Worm (Caenorhabditis elegans) whole organism, L3 larva: ENCODE data around the gene acl-6.

Source experiments
- egl-27 ChIP-seq: sonication (generic microtip); optimal IDR thresholded peaks from 4 replicates; lab custom pipeline; 2017; ENCODE audit warnings: missing biosample characterization, missing genetic modification reagents, missing genetic modification characterization
- elt-1 ChIP-seq: fragments of 150-350 bp; optimal IDR thresholded peaks from 2 replicates; lab custom pipeline; 2014; ENCODE audit warnings: missing biosample characterization, missing genetic modification characterization
- elt-2 ChIP-seq: sonication (generic microtip); optimal IDR thresholded peaks from 2 replicates; lab custom pipeline; 2016; ENCODE audit warnings: missing genetic modification reagents, mild to moderate bottlenecking, missing genetic modification characterization, missing compliant biosample characterization
- fkh-10 ChIP-seq: sonication (generic microtip); optimal IDR thresholded peaks from 2 replicates; lab custom pipeline; 2017; ENCODE audit warnings: missing biosample characterization, missing genetic modification reagents, missing genetic modification characterization
- fos-1 ChIP-seq: fragments of 150-350 bp; optimal IDR thresholded peaks from 2 replicates; lab custom pipeline; 2014; ENCODE audit warnings: missing biosample characterization, missing genetic modification characterization
- jun-1 ChIP-seq: fragments of 150-350 bp; optimal IDR thresholded peaks from 2 replicates; lab custom pipeline; 2014; ENCODE audit warnings: missing biosample characterization, missing genetic modification reagents, missing genetic modification characterization
- nhr-76 ChIP-seq: fragments of 150-350 bp; sonication (generic microtip); optimal IDR thresholded peaks from 5 replicates; lab custom pipeline; 2014; ENCODE audit warnings: missing biosample characterization, missing genetic modification characterization
- pha-4 ChIP-seq: fragments of 150-350 bp; optimal IDR thresholded peaks from 2 replicates; lab custom pipeline; 2014; ENCODE audit warnings: missing biosample characterization, missing genetic modification reagents, missing genetic modification characterization
- snpc-4 ChIP-seq: fragments of 150-350 bp; optimal IDR thresholded peaks from 2 replicates; lab custom pipeline; 2014; ENCODE audit warnings: missing biosample characterization, missing genetic modification characterization
- unc-39 ChIP-seq: sonication (generic microtip); optimal IDR thresholded peaks from 4 replicates; lab custom pipeline; 2017; ENCODE audit warnings: missing biosample characterization, missing genetic modification characterization
- unc-62 ChIP-seq: fragments of 150-350 bp; sonication (generic microtip); optimal IDR thresholded peaks from 4 replicates; lab custom pipeline; 2014; ENCODE audit warnings: missing biosample characterization, missing genetic modification reagents, missing genetic modification characterization
- ztf-11 ChIP-seq: fragments of 150-350 bp; optimal IDR thresholded peaks from 2 replicates; lab custom pipeline; 2014; ENCODE audit warnings: missing biosample characterization, missing genetic modification characterization

- TF ChIP-seq unc-39 (tag; lab: Kevin White, UChicago) (no peak), ztf-11 (tag; lab: Kevin White, UChicago) (no peak), jun-1 (tag; lab: Kevin White, UChicago) (no peak), fkh-10 (no peak), egl-27 (tag; lab: Kevin White, UChicago) (no peak), pha-4 (no peak), unc-62 (GFP tag; lab: Kevin White, UChicago) (no peak), snpc-4 (no peak), fos-1 (tag; lab: Kevin White, UChicago) (no peak), elt-2 (tag; lab: Kevin White, UChicago) (no peak), elt-1 (tag; lab: Kevin White, UChicago) (no peak), nhr-76 (tag; lab: Kevin White, UChicago) (no peak)
Measured at ce11 chrV:5410679-5411078, 22.5 kb upstream of the acl-6 start, which contains the start of gene F08F3.4.
